Fruit fly (Drosophila melanogaster): ENCODE measurements around the gene CG14238.
A peak's percentile ranks its signal among the peaks of the same experiment; 100 is the strongest.

Gene CG14238

DNA sequence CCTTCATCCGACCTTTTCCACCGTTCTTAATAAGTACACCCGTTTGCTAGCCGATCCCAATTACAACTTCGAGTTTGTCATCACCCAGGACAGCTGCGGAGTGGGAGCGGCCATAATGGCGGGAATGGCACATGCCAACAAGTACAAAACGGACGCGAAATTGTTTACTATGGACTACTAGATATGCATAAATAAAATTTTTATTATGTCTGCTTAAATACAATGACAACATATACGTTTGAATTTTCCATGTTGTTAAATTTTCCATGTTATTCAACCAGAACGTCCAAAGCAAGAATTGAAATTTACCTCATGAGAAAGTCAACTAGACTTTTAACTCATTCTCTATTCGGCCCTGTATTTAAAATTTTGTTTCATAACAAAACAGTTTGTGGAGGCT lies 7.7 kb upstream of the CG14238 start, which contains the start of gene Hex-t2:
TSS of gene Hex-t2 (plus strand) at position 301 of the 400 bp plus-strand sequence.
- TF ChIP-seq CG9948 (tag; optimal IDR thresholded peaks at IDR 0.05) = no peak

- TF ChIP-seq Snoo (tag; optimal IDR thresholded peaks at IDR 0.05) = no peak
- TF ChIP-seq CG34367 (tag; optimal IDR thresholded peaks at IDR 0.05) = no peak
- TF ChIP-seq rn (GFP tag; IDR thresholded peaks at IDR 0.05) = no peak
- TF ChIP-seq CG8301 (tag; optimal IDR thresholded peaks at IDR 0.05) = no peak
- TF ChIP-seq EcR (GFP tag; optimal IDR thresholded peaks at IDR 0.05) = no peak
- no peak for TF ChIP-seq CG14655 (GFP tag; optimal IDR thresholded peaks at IDR 0.05)
- no peak for TF ChIP-seq Pif1B (GFP tag; optimal IDR thresholded peaks at IDR 0.05)
- TF ChIP-seq D1 (tag; optimal IDR thresholded peaks at IDR 0.05) = no peak
- TF ChIP-seq gl (tag; optimal IDR thresholded peaks at IDR 0.05) = no peak
- no peak for TF ChIP-seq Ets98B (GFP tag; IDR thresholded peaks at IDR 0.05)
- no peak for TF ChIP-seq CG9948 (tag; optimal IDR thresholded peaks at IDR 0.05)
- TF ChIP-seq Pif1A (GFP tag; optimal IDR thresholded peaks at IDR 0.05) = no peak
- TF ChIP-seq CG32121 (GFP tag; IDR thresholded peaks at IDR 0.05) = no peak
- no peak for TF ChIP-seq CG4496 (GFP tag; IDR thresholded peaks at IDR 0.05)
- no peak for TF ChIP-seq CG10348 (GFP tag; IDR thresholded peaks at IDR 0.05)
- no peak for TF ChIP-seq CG12605 (GFP tag; IDR thresholded peaks at IDR 0.05)
- no peak for TF ChIP-seq CG17806 (tag; optimal IDR thresholded peaks at IDR 0.05)
These were observed 5.7 kb upstream of the CG14238 start, which contains the start of gene CG5447 for dm6 chr3R:26452345-26452744. CG5447 (plus strand) TSS chr3R:26452534.

DNA sequence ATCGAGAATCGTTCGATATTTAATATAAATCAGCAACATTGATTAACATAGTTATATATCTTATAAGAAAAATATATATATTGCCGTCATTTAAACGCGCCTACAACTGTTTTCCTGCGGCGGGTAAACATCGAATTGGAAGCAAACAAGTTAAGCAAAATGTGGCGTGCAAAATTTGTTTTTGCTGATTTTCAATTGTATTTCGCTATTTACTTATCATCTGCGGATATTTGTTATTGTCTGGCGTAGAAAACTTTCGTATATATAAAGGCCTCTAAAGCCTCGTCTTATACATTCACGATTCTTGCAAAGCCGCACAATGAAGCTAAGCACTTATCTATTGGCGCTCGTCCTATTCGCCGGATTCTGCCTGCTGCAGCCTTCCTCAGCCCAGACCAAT lies 3.6 kb upstream of the CG14238 start, which contains the start of gene CG43117:
TSS of gene CG43117 (plus strand) at position 301 of the 400 bp plus-strand sequence.
- no peak for TF ChIP-seq CG13204 (GFP tag; optimal IDR thresholded peaks at IDR 0.05)
- no peak for TF ChIP-seq D1 (tag; optimal IDR thresholded peaks at IDR 0.05)
- TF ChIP-seq CG32121 (GFP tag; IDR thresholded peaks at IDR 0.05) = no peak
- TF ChIP-seq CG10348 (GFP tag; IDR thresholded peaks at IDR 0.05) = no peak
- no peak for TF ChIP-seq gl (tag; optimal IDR thresholded peaks at IDR 0.05)
- no peak for TF ChIP-seq CG14655 (GFP tag; optimal IDR thresholded peaks at IDR 0.05)
- no peak for TF ChIP-seq CG8159 (tag; optimal IDR thresholded peaks at IDR 0.05)
- no peak for TF ChIP-seq Snoo (tag; optimal IDR thresholded peaks at IDR 0.05)
- TF ChIP-seq Ets98B (GFP tag; IDR thresholded peaks at IDR 0.05) = no peak
- no peak for TF ChIP-seq CG4496 (GFP tag; IDR thresholded peaks at IDR 0.05)
- TF ChIP-seq CG8301 (tag; optimal IDR thresholded peaks at IDR 0.05) = no peak
- TF ChIP-seq EcR (GFP tag; optimal IDR thresholded peaks at IDR 0.05) = no peak
- TF ChIP-seq CG15710 (tag; optimal IDR thresholded peaks at IDR 0.05) = no peak
- no peak for TF ChIP-seq CG12605 (GFP tag; IDR thresholded peaks at IDR 0.05)
- no peak for TF ChIP-seq CG17806 (tag; optimal IDR thresholded peaks at IDR 0.05)

dm6 chr3R:26455838-26456237 lies 2.2 kb upstream of the CG14238 start, which contains the start of gene Pdf:
Pdf (minus strand) TSS chr3R:26456141.
- TF ChIP-seq Snoo (tag; optimal IDR thresholded peaks at IDR 0.05) (no peak), rn (GFP tag; IDR thresholded peaks at IDR 0.05) (no peak), CG4496 (GFP tag; IDR thresholded peaks at IDR 0.05) (no peak), CG12605 (GFP tag; IDR thresholded peaks at IDR 0.05) (no peak), CG13204 (GFP tag; optimal IDR thresholded peaks at IDR 0.05) (no peak)

DNA sequence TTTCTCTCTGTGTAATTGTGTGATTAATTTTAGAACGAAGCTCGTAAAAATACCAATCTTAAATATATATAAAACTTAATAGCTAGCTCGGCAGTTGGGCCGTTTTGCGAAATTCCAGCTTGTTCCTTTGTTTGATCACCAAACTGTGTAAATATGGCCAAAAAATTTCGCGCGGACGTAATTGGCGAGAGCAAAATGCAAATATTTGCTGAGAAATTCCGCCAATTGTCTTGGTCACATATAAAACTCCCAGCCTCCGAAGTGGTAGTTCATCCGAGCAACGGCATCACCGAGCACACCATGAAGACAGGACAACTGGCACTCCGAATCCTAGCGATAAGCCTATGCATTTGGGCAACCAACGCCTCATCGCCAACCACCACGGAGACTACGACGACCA lies 1.5 kb upstream of the CG14238 start, which contains the start of gene CG14237:
TSS of gene CG14237 (plus strand) at position 301 of the 400 bp plus-strand sequence.
- TF ChIP-seq CG4496 (GFP tag; IDR thresholded peaks at IDR 0.05) (no peak), CG32121 (GFP tag; IDR thresholded peaks at IDR 0.05) (no peak), CG34367 (tag; optimal IDR thresholded peaks at IDR 0.05) (no peak), CG15710 (tag; optimal IDR thresholded peaks at IDR 0.05) (no peak), CG13204 (GFP tag; optimal IDR thresholded peaks at IDR 0.05) (no peak), rn (GFP tag; IDR thresholded peaks at IDR 0.05) (no peak), Ets98B (GFP tag; IDR thresholded peaks at IDR 0.05) (no peak), Pif1B (GFP tag; optimal IDR thresholded peaks at IDR 0.05) (no peak), CG8159 (tag; optimal IDR thresholded peaks at IDR 0.05) (no peak), EcR (GFP tag; optimal IDR thresholded peaks at IDR 0.05) (no peak)

dm6 chr3R:26461226-26461805 lies 3.3 kb downstream of the CG14238 start, which contains the start of gene CG5455:
CG5455 (plus strand) TSS chr3R:26461527.
- no peak for TF ChIP-seq D1 (tag; optimal IDR thresholded peaks at IDR 0.05)
- peak; percentile 3 for TF ChIP-seq CG17806 (tag; optimal IDR thresholded peaks at IDR 0.05)
- no peak for TF ChIP-seq CG9948 (tag; optimal IDR thresholded peaks at IDR 0.05)
- TF ChIP-seq EcR (GFP tag; optimal IDR thresholded peaks at IDR 0.05) = peak; percentile 65
- no peak for TF ChIP-seq Pif1A (GFP tag; optimal IDR thresholded peaks at IDR 0.05)
- peak; percentile 57 for TF ChIP-seq CG13204 (GFP tag; optimal IDR thresholded peaks at IDR 0.05)
- TF ChIP-seq fd96Ca (GFP tag; IDR thresholded peaks at IDR 0.05) = peak; percentile 73
- TF ChIP-seq Pif1B (GFP tag; optimal IDR thresholded peaks at IDR 0.05) = peak; percentile 38
- TF ChIP-seq CG12605 (GFP tag; IDR thresholded peaks at IDR 0.05) = peak; percentile 69
- TF ChIP-seq Snoo (tag; optimal IDR thresholded peaks at IDR 0.05) = no peak
- TF ChIP-seq CG4496 (GFP tag; IDR thresholded peaks at IDR 0.05) = peak; percentile 82
- peak; percentile 26 for TF ChIP-seq CG34367 (tag; optimal IDR thresholded peaks at IDR 0.05)
- TF ChIP-seq CG32121 (GFP tag; IDR thresholded peaks at IDR 0.05) = peak; percentile 87
- no peak for TF ChIP-seq CG15710 (tag; optimal IDR thresholded peaks at IDR 0.05)
- TF ChIP-seq CG8301 (tag; optimal IDR thresholded peaks at IDR 0.05) = no peak
- TF ChIP-seq CG8159 (tag; optimal IDR thresholded peaks at IDR 0.05) = peak; percentile 5
- no peak for TF ChIP-seq CG14655 (GFP tag; optimal IDR thresholded peaks at IDR 0.05)
- TF ChIP-seq rn (GFP tag; IDR thresholded peaks at IDR 0.05) = no peak
- TF ChIP-seq gl (tag; optimal IDR thresholded peaks at IDR 0.05) = peak; percentile 30
- TF ChIP-seq Ets98B (GFP tag; IDR thresholded peaks at IDR 0.05) = peak; percentile 93
- TF ChIP-seq CG10348 (GFP tag; IDR thresholded peaks at IDR 0.05) = no peak

All from whole organism, pupa.